Worm (Caenorhabditis elegans) whole organism, young adult: Measurements from ENCODE around the gene par-2.
A peak's percentile ranks its signal among the peaks of the same experiment; 100 is the strongest.

Source experiments
- B0035.1 ChIP-seq: sonication (generic microtip); optimal IDR thresholded peaks from 2 replicates; lab custom pipeline; 2016; ENCODE audit warnings: missing genetic modification characterization, mild to moderate bottlenecking, missing compliant biosample characterization, missing genotype, missing genetic modification reagents
- F10E7.11 ChIP-seq: sonication (generic microtip); optimal IDR thresholded peaks from 2 replicates; lab custom pipeline; 2017; ENCODE audit warnings: mild to moderate bottlenecking, missing genetic modification characterization, moderate library complexity, missing compliant biosample characterization
- F23B12.7 ChIP-seq: sonication (generic microtip); optimal IDR thresholded peaks from 2 replicates; lab custom pipeline; 2017; ENCODE audit warnings: missing genetic modification characterization, mild to moderate bottlenecking, missing compliant biosample characterization, antibody characterized with exemption, moderate library complexity; ENCODE audit not compliant: insufficient read depth
- F37B4.10 ChIP-seq: fragments of 200-800 bp; sonication (Bioruptor generic); IDR thresholded peaks from 2 replicates; pipeline ENCODE4 v1.3.6; 2022; ENCODE audit warnings: missing genetic modification characterization, missing compliant biosample characterization
- F52B5.7 ChIP-seq: sonication (generic microtip); optimal IDR thresholded peaks from 2 replicates; lab custom pipeline; 2016; ENCODE audit warnings: mild to moderate bottlenecking, missing genetic modification characterization, missing compliant biosample characterization
- Y53G8AR.9 ChIP-seq: fragments of 200-800 bp; sonication (Bioruptor generic); conservative IDR thresholded peaks from 2 replicates; pipeline ENCODE4 v1.3.6; 2022; ENCODE audit warnings: missing genetic modification reagents, missing genetic modification characterization, missing compliant biosample characterization
- bed-1 ChIP-seq: fragments of 200-800 bp; sonication (Bioruptor generic); IDR thresholded peaks from 2 replicates; pipeline ENCODE4 v1.3.6; 2022; ENCODE audit warnings: missing genetic modification reagents, missing genetic modification characterization, missing compliant biosample characterization
- cebp-2 ChIP-seq: fragments of 200-800 bp; sonication (Bioruptor generic); IDR thresholded peaks from 2 replicates; pipeline ENCODE4 v1.3.6; 2022; ENCODE audit warnings: missing genetic modification characterization, missing compliant biosample characterization
- ceh-100 ChIP-seq: fragments of 200-800 bp; sonication (Bioruptor generic); IDR thresholded peaks from 2 replicates; pipeline ENCODE4 v1.3.6; 2022; ENCODE audit warnings: missing genetic modification reagents, missing genetic modification characterization, missing compliant biosample characterization
- ceh-58 ChIP-seq: fragments of 200-800 bp; sonication (Bioruptor generic); IDR thresholded peaks from 2 replicates; pipeline ENCODE4 v1.3.6; 2022; ENCODE audit warnings: missing genetic modification characterization, missing compliant biosample characterization
- ceh-79 ChIP-seq: sonication (generic microtip); optimal IDR thresholded peaks from 2 replicates; lab custom pipeline; 2017; ENCODE audit warnings: mild to moderate bottlenecking, missing genetic modification characterization, missing compliant biosample characterization
- chd-7 ChIP-seq: sonication (generic microtip); optimal IDR thresholded peaks from 2 replicates; lab custom pipeline; 2016; ENCODE audit warnings: mild to moderate bottlenecking, missing genetic modification characterization, moderate library complexity, missing compliant biosample characterization
- dox-1 ChIP-seq: fragments of 200-800 bp; sonication (Bioruptor generic); IDR thresholded peaks from 2 replicates; pipeline ENCODE4 v1.3.6; 2022; ENCODE audit warnings: missing genetic modification reagents, missing genetic modification characterization, missing compliant biosample characterization
- ekl-4 ChIP-seq: fragments of 200-800 bp; sonication (Bioruptor generic); IDR thresholded peaks from 2 replicates; pipeline ENCODE4 v1.3.6; 2022; ENCODE audit warnings: missing genetic modification reagents, missing genetic modification characterization, missing compliant biosample characterization
- gei-17 ChIP-seq: fragments of 200-800 bp; sonication (Bioruptor generic); optimal IDR thresholded peaks from 2 replicates; lab custom pipeline; 2018; ENCODE audit warnings: mild to moderate bottlenecking, missing genetic modification characterization, missing compliant biosample characterization
- him-1 ChIP-seq: sonication (generic microtip); optimal IDR thresholded peaks from 2 replicates; lab custom pipeline; 2016; ENCODE audit warnings: missing genotype, missing genetic modification reagents, missing genetic modification characterization, missing compliant biosample characterization
- hlh-26 ChIP-seq: fragments of 200-800 bp; sonication (Bioruptor generic); conservative IDR thresholded peaks from 2 replicates; pipeline ENCODE4 v1.3.6; 2022; ENCODE audit warnings: missing genetic modification reagents, missing genetic modification characterization, missing compliant biosample characterization
- hmg-1.2 ChIP-seq: fragments of 200-800 bp; sonication (Bioruptor generic); IDR thresholded peaks from 2 replicates; pipeline ENCODE4 v1.3.6; 2022; ENCODE audit warnings: missing genetic modification reagents, missing genetic modification characterization, missing compliant biosample characterization
- let-607 ChIP-seq, 2 experiments: fragments of 200-800 bp in 1 of 2; sonication (Bioruptor generic) in 1 of 2; sonication (generic microtip) in 1 of 2; optimal IDR thresholded peaks; 2 replicates each; lab custom pipeline; 2016 to 2018; ENCODE audit warnings: mild to moderate bottlenecking in 2 of 2, missing compliant biosample characterization in 2 of 2, missing genetic modification characterization in 2 of 2, moderate library complexity in 2 of 2, missing genotype in 1 of 2
- lir-1 ChIP-seq: fragments of 200-800 bp; sonication (Bioruptor generic); conservative IDR thresholded peaks from 2 replicates; pipeline ENCODE4 v1.3.6; 2022; ENCODE audit warnings: missing genetic modification reagents, missing genetic modification characterization, missing compliant biosample characterization
- nhr-90 ChIP-seq: sonication (generic microtip); optimal IDR thresholded peaks from 2 replicates; lab custom pipeline; 2016; ENCODE audit warnings: missing genotype, mild to moderate bottlenecking, missing genetic modification characterization, missing compliant biosample characterization
- rcor-1 ChIP-seq: fragments of 200-800 bp; sonication (Bioruptor generic); IDR thresholded peaks from 2 replicates; pipeline ENCODE4 v1.3.6; 2022; ENCODE audit warnings: missing genetic modification reagents, missing genetic modification characterization, missing compliant biosample characterization
- rec-8 ChIP-seq, 2 experiments: sonication (generic microtip); optimal IDR thresholded peaks; 2 replicates each; lab custom pipeline; 2016; ENCODE audit warnings: mild to moderate bottlenecking in 2 of 2, missing genetic modification characterization in 2 of 2, missing genetic modification reagents in 2 of 2, missing genotype in 2 of 2, missing biosample characterization in 1 of 2, missing compliant biosample characterization in 1 of 2, moderate library complexity in 1 of 2
- rpc-1 ChIP-seq, 2 experiments: fragments of 150-350 bp in 1 of 2; sonication (generic microtip) in 1 of 2; optimal IDR thresholded peaks; 2 replicates each; lab custom pipeline; 2014 to 2018; ENCODE audit warnings: missing biosample characterization in 1 of 2, missing genetic modification characterization in 1 of 2, missing genetic modification reagents in 1 of 2, missing genotype in 1 of 2
- sdz-38 ChIP-seq: sonication (generic microtip); optimal IDR thresholded peaks from 2 replicates; lab custom pipeline; 2016; ENCODE audit warnings: missing genotype, missing genetic modification characterization, missing compliant biosample characterization
- snpc-1.3 ChIP-seq: sonication (generic microtip); optimal IDR thresholded peaks from 2 replicates; lab custom pipeline; 2017; ENCODE audit warnings: missing genetic modification characterization, mild to moderate bottlenecking, missing compliant biosample characterization, antibody characterized with exemption, moderate library complexity, missing genotype, missing genetic modification reagents; ENCODE audit not compliant: insufficient read depth
- snpc-4 ChIP-seq, 5 experiments: fragments of 150-350 bp in 1 of 5; sonication (generic microtip) in 4 of 5; optimal IDR thresholded peaks; 2 replicates each; lab custom pipeline; 2014 to 2018; ENCODE audit warnings: missing genetic modification characterization in 5 of 5, missing biosample characterization in 3 of 5, antibody characterized with exemption in 2 of 5, mild to moderate bottlenecking in 2 of 5, missing compliant biosample characterization in 2 of 5, missing genotype in 2 of 5, moderate library complexity in 2 of 5, missing genetic modification reagents in 1 of 5
- sptf-2 ChIP-seq: fragments of 200-800 bp; sonication (Bioruptor generic); optimal IDR thresholded peaks from 2 replicates; lab custom pipeline; 2018; ENCODE audit warnings: mild to moderate bottlenecking, missing genetic modification characterization, missing compliant biosample characterization
- tbx-9 ChIP-seq: sonication (generic microtip); optimal IDR thresholded peaks from 2 replicates; lab custom pipeline; 2016; ENCODE audit warnings: borderline replicate concordance, missing genetic modification characterization, inconsistent platforms, missing compliant biosample characterization
- unc-62 ChIP-seq: fragments of 150-350 bp; optimal IDR thresholded peaks from 2 replicates; lab custom pipeline; 2014; ENCODE audit warnings: missing biosample characterization, missing genetic modification reagents, missing genetic modification characterization
- zfh-2 ChIP-seq: fragments of 200-800 bp; sonication (Bioruptor generic); conservative IDR thresholded peaks from 2 replicates; pipeline ENCODE4 v1.3.6; 2022; ENCODE audit warnings: missing genetic modification reagents, missing genetic modification characterization, missing compliant biosample characterization
- ztf-26 ChIP-seq: sonication (generic microtip); optimal IDR thresholded peaks from 2 replicates; lab custom pipeline; 2017; ENCODE audit warnings: missing genetic modification characterization, missing compliant biosample characterization
- ztf-6 ChIP-seq: fragments of 200-800 bp; sonication (Bioruptor generic); IDR thresholded peaks from 2 replicates; pipeline ENCODE4 v1.3.6; 2022; ENCODE audit warnings: missing genetic modification reagents, missing genetic modification characterization, missing compliant biosample characterization

par-2 gene

DNA sequence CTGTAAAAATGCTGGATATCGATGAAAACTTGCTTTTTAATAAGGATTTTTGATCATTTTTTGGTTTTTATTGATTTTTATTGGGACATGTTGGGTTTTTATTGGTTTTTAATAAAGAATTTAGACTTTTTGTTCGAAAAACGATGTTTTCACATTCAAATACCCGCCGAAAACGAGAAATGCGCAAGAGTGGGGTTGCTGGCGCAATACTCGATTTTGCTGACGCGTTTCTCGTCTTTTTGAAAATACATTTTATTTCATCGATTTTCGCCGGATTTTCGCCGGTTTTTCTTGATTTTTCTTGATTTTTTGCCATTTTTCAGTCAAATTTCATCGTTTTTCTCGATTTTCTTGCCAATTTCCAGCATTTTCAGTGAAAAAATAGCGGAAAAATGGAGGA, 61.6 kb downstream of the par-2 start, which contains the start of gene smr-1 (continued):
- no peak for TF ChIP-seq sdz-38 (tag; lab: Kevin White, UChicago)
- TF ChIP-seq ztf-6, result no peak
- 0 out of 2 replicates have a peak, but pooled peaks have one; percentile 35 for TF ChIP-seq F37B4.10 (GFP tag; lab: Robert Waterston, UW)
- TF ChIP-seq F23B12.7 (tag; lab: Kevin White, UChicago), result peak; percentile 42
- no peak for TF ChIP-seq F10E7.11
- peak; percentile 64 for TF ChIP-seq hmg-1.2
- no peak for TF ChIP-seq nhr-90 (tag; lab: Kevin White, UChicago)
- no peak for TF ChIP-seq bed-1 (GFP tag; lab: Robert Waterston, UW)
- no peak for TF ChIP-seq rpc-1 (optimal IDR thresholded peaks at IDR 0.05; lab: Kevin White, UChicago)
- TF ChIP-seq rpc-1 (tag; optimal IDR thresholded peaks at IDR 0.05; lab: Kevin White, UChicago), result no peak
- peak; percentile 80 for TF ChIP-seq him-1 (tag; lab: Kevin White, UChicago)
- peak; percentile 56; the same call in 1 of the 2 replicates for TF ChIP-seq lir-1
- no peak for TF ChIP-seq rec-8 (tag; optimal IDR thresholded peaks at IDR 0.05; lab: Kevin White, UChicago)
- peak; percentile 88 for TF ChIP-seq rcor-1 (GFP tag; lab: Robert Waterston, UW)
- TF ChIP-seq dox-1, result peak; percentile 82
- no peak for TF ChIP-seq ceh-79
- no peak for TF ChIP-seq ceh-58 (GFP tag; lab: Robert Waterston, UW)
- TF ChIP-seq gei-17, result peak; percentile 66
- peak; percentile 94 for TF ChIP-seq Y53G8AR.9 (GFP tag; lab: Robert Waterston, UW)
- peak; percentile 38 for TF ChIP-seq chd-7 (tag; lab: Kevin White, UChicago)
- TF ChIP-seq snpc-1.3 (tag; lab: Kevin White, UChicago), result no peak
- TF ChIP-seq unc-62 (GFP tag; lab: Kevin White, UChicago), result no peak
- no peak for TF ChIP-seq zfh-2 (GFP tag; lab: Robert Waterston, UW)
- no peak for TF ChIP-seq F52B5.7 (tag; lab: Kevin White, UChicago)
- TF ChIP-seq hlh-26 (GFP tag; lab: Robert Waterston, UW), result no peak
- TF ChIP-seq let-607 (tag; optimal IDR thresholded peaks at IDR 0.05; lab: Kevin White, UChicago), result no peak
- peak; percentile 25 for TF ChIP-seq B0035.1 (tag; lab: Kevin White, UChicago)
- no peak for TF ChIP-seq tbx-9 (tag; lab: Kevin White, UChicago)
- no peak for TF ChIP-seq cebp-2
- TF ChIP-seq ztf-26 (tag; lab: Kevin White, UChicago), result peak; percentile 41
- TF ChIP-seq snpc-4 (GFP tag; optimal IDR thresholded peaks at IDR 0.05; lab: Kevin White, UChicago), result no peak
- TF ChIP-seq snpc-4 (tag; optimal IDR thresholded peaks at IDR 0.05; lab: Kevin White, UChicago), result peak in 3 of 4 experiments; percentile 43 to 62 (median 47)
- peak; percentile 90 for TF ChIP-seq ekl-4
- peak; percentile 49; the same call in 1 of the 2 replicates for TF ChIP-seq ceh-100 (GFP tag; lab: Robert Waterston, UW)
- no peak for TF ChIP-seq sptf-2 (GFP tag; lab: Kevin White, UChicago)
